Fruit fly (Drosophila melanogaster) whole organism, wandering third instar larva: ENCODE measurements around the gene Chpf.

ENCODE experiments used
- Abd-B ChIP-seq: fragments of >200 bp; optimal IDR thresholded peaks from 2 replicates; lab custom pipeline; 2017; ENCODE audit warnings: missing biosample characterization, missing genetic modification characterization
- CG32264 ChIP-seq: fragments of 200-800 bp; sonication (Bioruptor generic); optimal IDR thresholded peaks from 2 replicates; lab custom pipeline; 2016; ENCODE audit warnings: missing biosample characterization, missing genetic modification characterization
- CG9705 ChIP-seq: fragments of 200-800 bp; sonication (Bioruptor generic); optimal IDR thresholded peaks from 2 replicates; lab custom pipeline; 2018; ENCODE audit warnings: missing biosample characterization, mild to moderate bottlenecking, missing genetic modification characterization
- CrebA ChIP-seq: fragments of 200-800 bp; sonication (Bioruptor generic); optimal IDR thresholded peaks from 2 replicates; lab custom pipeline; 2016; ENCODE audit warnings: missing biosample characterization, mild to moderate bottlenecking, missing genetic modification characterization, borderline replicate concordance
- Dfd ChIP-seq: fragments of >200 bp; optimal IDR thresholded peaks from 2 replicates; lab custom pipeline; 2017; ENCODE audit warnings: missing biosample characterization, missing genetic modification characterization
- GATAd ChIP-seq: sonication (Bioruptor generic); optimal IDR thresholded peaks from 2 replicates; lab custom pipeline; 2016; ENCODE audit warnings: missing biosample characterization, missing genetic modification characterization
- HLH106 ChIP-seq: fragments of 200-800 bp; optimal IDR thresholded peaks from 3 replicates; lab custom pipeline; 2019; ENCODE audit warnings: missing biosample characterization, mild to moderate bottlenecking, missing genetic modification characterization, moderate library complexity
- Hnf4 ChIP-seq: fragments of 200-800 bp; sonication (Bioruptor generic); optimal IDR thresholded peaks from 2 replicates; lab custom pipeline; 2016; ENCODE audit warnings: missing biosample characterization, mild to moderate bottlenecking, missing genetic modification characterization
- Hr78 ChIP-seq: fragments of >200 bp; optimal IDR thresholded peaks from 2 replicates; lab custom pipeline; 2017; ENCODE audit warnings: missing biosample characterization, missing genetic modification characterization
- Hr83 ChIP-seq: fragments of 200-300 bp; sonication (Bioruptor generic); optimal IDR thresholded peaks from 2 replicates; lab custom pipeline; 2016; ENCODE audit warnings: missing biosample characterization, mild to moderate bottlenecking, missing genetic modification characterization, moderate library complexity; ENCODE audit not compliant: poor library complexity, severe bottlenecking
- Mio ChIP-seq: sonication (Bioruptor generic); optimal IDR thresholded peaks from 2 replicates; lab custom pipeline; 2016; ENCODE audit warnings: missing biosample characterization, missing genetic modification characterization
- Myc ChIP-seq: fragments of >200 bp; optimal IDR thresholded peaks from 2 replicates; lab custom pipeline; 2017
- N ChIP-seq: fragments of >200 bp; optimal IDR thresholded peaks from 2 replicates; lab custom pipeline; 2018; ENCODE audit warnings: missing biosample characterization, missing external identifiers, missing genetic modification characterization
- OdsH ChIP-seq: fragments of 200-800 bp; sonication (Bioruptor generic); optimal IDR thresholded peaks from 2 replicates; lab custom pipeline; 2016; ENCODE audit warnings: missing biosample characterization, mild to moderate bottlenecking, missing genetic modification characterization
- Rel ChIP-seq, 2 experiments: fragments of 200-800 bp; sonication (Bioruptor generic) in 1 of 2; optimal IDR thresholded peaks; 2 replicates in 1 of 2; 3 replicates in 1 of 2; lab custom pipeline; 2016 to 2019; ENCODE audit warnings: mild to moderate bottlenecking in 2 of 2, missing biosample characterization in 2 of 2, missing genetic modification characterization in 2 of 2, moderate library complexity in 1 of 2
- Sp1 ChIP-seq: fragments of 200-800 bp; sonication (Bioruptor generic); optimal IDR thresholded peaks from 3 replicates; lab custom pipeline; 2019; ENCODE audit warnings: missing biosample characterization, mild to moderate bottlenecking, missing genetic modification characterization, moderate library complexity
- Vsx2 ChIP-seq: fragments of 200-300, 225-300 bp; sonication (Bioruptor generic); optimal IDR thresholded peaks from 2 replicates; lab custom pipeline; 2018; ENCODE audit warnings: missing biosample characterization, missing genetic modification characterization; ENCODE audit not compliant: partially characterized antibody
- br ChIP-seq: fragments of 200-800 bp; sonication (Bioruptor generic); optimal IDR thresholded peaks from 2 replicates; lab custom pipeline; 2016; ENCODE audit warnings: missing biosample characterization, missing genetic modification characterization
- brk ChIP-seq: fragments of 200-800 bp; sonication (Bioruptor generic); optimal IDR thresholded peaks from 2 replicates; lab custom pipeline; 2016; ENCODE audit warnings: missing biosample characterization, mild to moderate bottlenecking, missing genetic modification characterization
- dl ChIP-seq, 2 experiments: fragments of 175-275, 200-275 bp in 1 of 2; fragments of 200-275 bp in 1 of 2; sonication (Bioruptor generic); optimal IDR thresholded peaks; lab custom pipeline; 2018; ENCODE audit warnings: mild to moderate bottlenecking in 2 of 2, missing biosample characterization in 2 of 2, missing genetic modification characterization in 2 of 2, moderate library complexity in 2 of 2; ENCODE audit not compliant: partially characterized antibody in 2 of 2, insufficient read depth in 1 of 2
- dmrt93B ChIP-seq: fragments of 200-800 bp; sonication (Bioruptor generic); optimal IDR thresholded peaks from 2 replicates; lab custom pipeline; 2018; ENCODE audit warnings: missing biosample characterization, mild to moderate bottlenecking, missing genetic modification characterization
- dsf ChIP-seq: sonication (Bioruptor generic); optimal IDR thresholded peaks from 2 replicates; lab custom pipeline; 2016; ENCODE audit warnings: missing biosample characterization, missing genetic modification characterization, borderline replicate concordance
- ey ChIP-seq: fragments of 200-800 bp; sonication (Bioruptor generic); optimal IDR thresholded peaks from 2 replicates; lab custom pipeline; 2016; ENCODE audit warnings: missing biosample characterization, missing genetic modification characterization
- foxo ChIP-seq, 2 experiments: fragments of 200-800 bp; sonication (Bioruptor generic); optimal IDR thresholded peaks; 2 replicates in 1 of 2; 3 replicates in 1 of 2; lab custom pipeline; 2016 to 2017; ENCODE audit warnings: missing biosample characterization in 2 of 2, missing genetic modification characterization in 2 of 2
- fru ChIP-seq: fragments of 200-800 bp; sonication (Bioruptor generic); optimal IDR thresholded peaks from 3 replicates; lab custom pipeline; 2016; ENCODE audit warnings: missing biosample characterization, mild to moderate bottlenecking, missing genetic modification characterization
- h ChIP-seq: fragments of 200-800 bp; sonication (Bioruptor generic); optimal IDR thresholded peaks from 3 replicates; lab custom pipeline; 2016; ENCODE audit warnings: missing biosample characterization, mild to moderate bottlenecking, missing genetic modification characterization
- jim ChIP-seq: fragments of 175-275, 200-325 bp; sonication (Bioruptor generic); optimal IDR thresholded peaks from 2 replicates; lab custom pipeline; 2016; ENCODE audit warnings: missing biosample characterization, mild to moderate bottlenecking, missing genetic modification characterization
- lola ChIP-seq: fragments of >200 bp; optimal IDR thresholded peaks from 2 replicates; lab custom pipeline; 2017; ENCODE audit warnings: missing biosample characterization, missing genetic modification characterization
- pan ChIP-seq: fragments of >200 bp; optimal IDR thresholded peaks from 2 replicates; lab custom pipeline; 2017
- psq ChIP-seq: fragments of 200-800 bp; sonication (Bioruptor generic); optimal IDR thresholded peaks from 3 replicates; lab custom pipeline; 2017; ENCODE audit warnings: missing biosample characterization, mild to moderate bottlenecking, missing genetic modification characterization, moderate library complexity
- rgr ChIP-seq: fragments of 200-800 bp; sonication (Bioruptor generic); optimal IDR thresholded peaks from 3 replicates; lab custom pipeline; 2016; ENCODE audit warnings: missing biosample characterization, mild to moderate bottlenecking, missing genetic modification characterization
- sage ChIP-seq: fragments of 200-800 bp; sonication (Bioruptor generic); optimal IDR thresholded peaks from 2 replicates; lab custom pipeline; 2016; ENCODE audit warnings: missing biosample characterization, mild to moderate bottlenecking, missing genetic modification characterization
- usp ChIP-seq: fragments of >200 bp; optimal IDR thresholded peaks from 2 replicates; lab custom pipeline; 2017; ENCODE audit warnings: missing biosample characterization, missing genetic modification characterization
- woc ChIP-seq: sonication (Bioruptor generic); optimal IDR thresholded peaks from 2 replicates; lab custom pipeline; 2016; ENCODE audit warnings: missing biosample characterization, mild to moderate bottlenecking, missing genetic modification characterization

The Chpf gene

dm6 chrX:13143100-13143499, 30.8 kb upstream of the Chpf start:
- TF ChIP-seq lola (GFP tag; lab: Kevin White, UChicago) (no peak), HLH106 (tag; lab: Kevin White, UChicago) (peak; percentile 52), psq (GFP tag; lab: Kevin White, UChicago) (peak; percentile 18), N (GFP tag; lab: Kevin White, UChicago) (no peak), Mio (GFP tag; lab: Kevin White, UChicago) (no peak), Abd-B (no peak), CG32264 (GFP tag; lab: Kevin White, UChicago) (no peak), h (GFP tag; lab: Kevin White, UChicago) (peak; percentile 53), Myc (lab: Kevin White, UChicago) (no peak), br (GFP tag; lab: Kevin White, UChicago) (peak; percentile 6), rgr (GFP tag; lab: Kevin White, UChicago) (peak; percentile 44), jim (GFP tag; lab: Kevin White, UChicago) (no peak), Dfd (GFP tag; lab: Kevin White, UChicago) (no peak), pan (lab: Kevin White, UChicago) (no peak), Hr78 (GFP tag; lab: Kevin White, UChicago) (no peak), dmrt93B (GFP tag; lab: Kevin White, UChicago) (no peak), CG9705 (no peak), foxo (GFP tag; optimal IDR thresholded peaks at IDR 0.05; lab: Kevin White, UChicago) (peak in 1 of 2 experiments; percentile 50), GATAd (GFP tag; lab: Kevin White, UChicago) (no peak), OdsH (GFP tag; lab: Kevin White, UChicago) (peak; percentile 27), woc (GFP tag; lab: Kevin White, UChicago) (no peak), Hnf4 (GFP tag; lab: Kevin White, UChicago) (peak; percentile 18), CrebA (GFP tag; lab: Kevin White, UChicago) (no peak), ey (GFP tag; lab: Kevin White, UChicago) (peak; percentile 24), Hr83 (GFP tag; lab: Kevin White, UChicago) (no peak), Sp1 (GFP tag; lab: Kevin White, UChicago) (peak; percentile 58), usp (GFP tag; lab: Kevin White, UChicago) (no peak), fru (GFP tag; lab: Kevin White, UChicago) (peak; percentile 46), Rel (GFP tag; optimal IDR thresholded peaks at IDR 0.05; lab: Kevin White, UChicago) (no peak), Rel (tag; optimal IDR thresholded peaks at IDR 0.05; lab: Kevin White, UChicago) (no peak), brk (GFP tag; lab: Kevin White, UChicago) (no peak), dsf (GFP tag; lab: Kevin White, UChicago) (no peak)

dm6 chrX:13138887-13139286, 26.6 kb upstream of the Chpf start, which contains the start of gene CG32645:
TSS of gene CG32645 (plus strand) at chrX:13139199.
- peak in 1 of 2 experiments; percentile 13 for TF ChIP-seq dl (GFP tag; optimal IDR thresholded peaks at IDR 0.05; lab: Kevin White, UChicago; ENCODE audit: insufficient read depth in 1 of 2, partially characterized antibody in 2 of 2)
- TF ChIP-seq psq (GFP tag; lab: Kevin White, UChicago) = no peak
- TF ChIP-seq woc (GFP tag; lab: Kevin White, UChicago) = no peak

dm6 chrX:13136939-13137697, 24.9 kb upstream of the Chpf start:
- TF ChIP-seq OdsH (GFP tag; lab: Kevin White, UChicago) = peak; percentile 60
- peak; percentile 29 for TF ChIP-seq dmrt93B (GFP tag; lab: Kevin White, UChicago)
- peak; percentile 19 for TF ChIP-seq br (GFP tag; lab: Kevin White, UChicago)
- peak; percentile 88 for TF ChIP-seq h (GFP tag; lab: Kevin White, UChicago)
- TF ChIP-seq sage (GFP tag; lab: Kevin White, UChicago) = peak; percentile 41
- peak; percentile 6 for TF ChIP-seq ey (GFP tag; lab: Kevin White, UChicago)
- peak; percentile 54 for TF ChIP-seq Rel (GFP tag; optimal IDR thresholded peaks at IDR 0.05; lab: Kevin White, UChicago)
- no peak for TF ChIP-seq Rel (tag; optimal IDR thresholded peaks at IDR 0.05; lab: Kevin White, UChicago)
- peak in 1 of 2 experiments; percentile 8 for TF ChIP-seq dl (GFP tag; optimal IDR thresholded peaks at IDR 0.05; lab: Kevin White, UChicago; ENCODE audit: insufficient read depth in 1 of 2, partially characterized antibody in 2 of 2)
- peak; percentile 27 for TF ChIP-seq woc (GFP tag; lab: Kevin White, UChicago)
- no peak for TF ChIP-seq pan (lab: Kevin White, UChicago)
- TF ChIP-seq fru (GFP tag; lab: Kevin White, UChicago) = peak; percentile 90
- TF ChIP-seq foxo (GFP tag; optimal IDR thresholded peaks at IDR 0.05; lab: Kevin White, UChicago) = peak in 1 of 2 experiments; percentile 89
- peak; percentile 86 for TF ChIP-seq psq (GFP tag; lab: Kevin White, UChicago)
- peak; percentile 61 for TF ChIP-seq HLH106 (tag; lab: Kevin White, UChicago)
- TF ChIP-seq CrebA (GFP tag; lab: Kevin White, UChicago) = peak; percentile 51
- no peak for TF ChIP-seq CG9705
- TF ChIP-seq Sp1 (GFP tag; lab: Kevin White, UChicago) = peak; percentile 75
- no peak for TF ChIP-seq usp (GFP tag; lab: Kevin White, UChicago)
- TF ChIP-seq jim (GFP tag; lab: Kevin White, UChicago) = no peak
- peak; percentile 35 for TF ChIP-seq Hnf4 (GFP tag; lab: Kevin White, UChicago)
- TF ChIP-seq rgr (GFP tag; lab: Kevin White, UChicago) = peak; percentile 21
- TF ChIP-seq Vsx2 = no peak
